Fruit fly (Drosophila melanogaster) whole organism, embryonic: ENCODE measurements around the gene asun.

Experiments used
- B-H1 ChIP-seq: fragments of 200-800 bp; sonication (Bioruptor generic); IDR thresholded peaks from 3 replicates; pipeline ENCODE4 v1.3.6; 2022; ENCODE audit warnings: missing biosample characterization, missing genetic modification characterization
- Bteb2 ChIP-seq: fragments of 200-800 bp; sonication (Bioruptor generic); optimal IDR thresholded peaks from 2 replicates; lab custom pipeline; 2016; ENCODE audit warnings: missing biosample characterization, missing genetic modification characterization
- C15 ChIP-seq: fragments of 200-800 bp; sonication (Bioruptor generic); IDR thresholded peaks from 3 replicates; pipeline ENCODE4 v1.3.6; 2022; ENCODE audit warnings: missing biosample characterization, missing genetic modification characterization
- CG10366 ChIP-seq: fragments of 200-800 bp; sonication (Bioruptor generic); IDR thresholded peaks from 2 replicates; pipeline ENCODE4 v1.3.6; 2022; ENCODE audit warnings: missing biosample characterization, missing genetic modification characterization
- CG12219 ChIP-seq: fragments of 200-800 bp; sonication (Bioruptor generic); optimal IDR thresholded peaks from 3 replicates; lab custom pipeline; 2018; ENCODE audit warnings: missing biosample characterization, mild to moderate bottlenecking, missing genetic modification characterization
- CG12942 ChIP-seq: fragments of 200-800 bp; sonication (Bioruptor generic); optimal IDR thresholded peaks from 3 replicates; lab custom pipeline; 2016; ENCODE audit warnings: missing biosample characterization, missing genetic modification characterization
- CG13624 ChIP-seq: fragments of 200-800 bp; sonication (Bioruptor generic); optimal IDR thresholded peaks from 2 replicates; lab custom pipeline; 2016; ENCODE audit warnings: missing biosample characterization, missing genetic modification characterization
- CG15514 ChIP-seq: fragments of 200-800 bp; sonication (Bioruptor generic); optimal IDR thresholded peaks from 3 replicates; lab custom pipeline; 2017; ENCODE audit warnings: missing biosample characterization, missing genetic modification characterization, mild to moderate bottlenecking, moderate library complexity, missing genetic modification reagents
- CG17186 ChIP-seq: fragments of 200-800 bp; sonication (Bioruptor generic); optimal IDR thresholded peaks from 3 replicates; lab custom pipeline; 2017; ENCODE audit warnings: missing biosample characterization, missing genetic modification reagents, missing genetic modification characterization
- CG1792 ChIP-seq: fragments of 200-800 bp; sonication (Bioruptor generic); optimal IDR thresholded peaks from 2 replicates; lab custom pipeline; 2016; ENCODE audit warnings: missing biosample characterization, missing genetic modification characterization
- CG18262 ChIP-seq: fragments of 200-800 bp; optimal IDR thresholded peaks from 3 replicates; lab custom pipeline; 2019; ENCODE audit warnings: missing biosample characterization, mild to moderate bottlenecking, missing genetic modification characterization, moderate library complexity
- CG2202 ChIP-seq: fragments of 200-800 bp; sonication (Bioruptor generic); optimal IDR thresholded peaks from 2 replicates; lab custom pipeline; 2018; ENCODE audit warnings: missing biosample characterization, mild to moderate bottlenecking, missing genetic modification characterization
- CG33557 ChIP-seq: fragments of 200-800 bp; sonication (Bioruptor generic); optimal IDR thresholded peaks from 2 replicates; lab custom pipeline; 2019; ENCODE audit warnings: missing biosample characterization, mild to moderate bottlenecking, missing genetic modification characterization, moderate library complexity
- CG4424 ChIP-seq: fragments of 200-800 bp; sonication (Bioruptor generic); optimal IDR thresholded peaks from 3 replicates; lab custom pipeline; 2016; ENCODE audit warnings: missing biosample characterization, missing genetic modification characterization
- CG4820 ChIP-seq: fragments of 200-800 bp; sonication (Bioruptor generic); optimal IDR thresholded peaks from 3 replicates; lab custom pipeline; 2016; ENCODE audit warnings: missing biosample characterization, missing genetic modification characterization
- CG4854 ChIP-seq: fragments of 200-800 bp; sonication (Bioruptor generic); optimal IDR thresholded peaks from 2 replicates; lab custom pipeline; 2016; ENCODE audit warnings: missing biosample characterization, missing genetic modification characterization, inconsistent platforms
- CG6272 ChIP-seq: fragments of 200-800 bp; sonication (Bioruptor generic); IDR thresholded peaks from 2 replicates; pipeline ENCODE4 v1.3.6; 2022; ENCODE audit warnings: missing biosample characterization, missing genetic modification characterization
- CG7928 ChIP-seq: fragments of 200-800 bp; sonication (Bioruptor generic); optimal IDR thresholded peaks from 2 replicates; lab custom pipeline; 2017; ENCODE audit warnings: missing biosample characterization, mild to moderate bottlenecking, missing genetic modification characterization
- Chrac-16 ChIP-seq: fragments of 200-800 bp; sonication (Bioruptor generic); optimal IDR thresholded peaks from 3 replicates; lab custom pipeline; 2016; ENCODE audit warnings: missing biosample characterization, missing genetic modification characterization
- Dip2 ChIP-seq: fragments of 200-800 bp; sonication (Bioruptor generic); IDR thresholded peaks from 2 replicates; pipeline ENCODE4 v1.3.6; 2022; ENCODE audit warnings: missing biosample characterization, missing genetic modification characterization
- Max ChIP-seq: fragments of 200-800 bp; sonication (Bioruptor generic); optimal IDR thresholded peaks from 2 replicates; lab custom pipeline; 2016; ENCODE audit warnings: missing biosample characterization, mild to moderate bottlenecking, missing genetic modification characterization
- NFAT ChIP-seq: fragments of 200-800 bp; sonication (Bioruptor generic); IDR thresholded peaks from 2 replicates; pipeline ENCODE4 v1.3.6; 2022; ENCODE audit warnings: missing biosample characterization, missing genetic modification characterization
- Xbp1 ChIP-seq: fragments of 200-800 bp; sonication (Bioruptor generic); optimal IDR thresholded peaks from 3 replicates; lab custom pipeline; 2016; ENCODE audit warnings: missing biosample characterization, mild to moderate bottlenecking, missing genetic modification characterization
- YL-1 ChIP-seq: fragments of 200-800 bp; sonication (Bioruptor generic); optimal IDR thresholded peaks from 3 replicates; lab custom pipeline; 2017; ENCODE audit warnings: missing biosample characterization, mild to moderate bottlenecking, missing genetic modification characterization
- ac ChIP-seq: fragments of 200-800 bp; sonication (Bioruptor generic); optimal IDR thresholded peaks from 3 replicates; lab custom pipeline; 2017; ENCODE audit warnings: missing biosample characterization, mild to moderate bottlenecking, missing genetic modification characterization
- ato ChIP-seq: fragments of 200-800 bp; sonication (Bioruptor generic); IDR thresholded peaks from 2 replicates; pipeline ENCODE4 v1.3.6; 2022; ENCODE audit warnings: missing biosample characterization, missing genetic modification characterization; ENCODE audit not compliant: partially characterized antibody
- bbx ChIP-seq: fragments of 200-800 bp; sonication (Bioruptor generic); IDR thresholded peaks from 2 replicates; pipeline ENCODE4 v1.3.6; 2022; ENCODE audit warnings: missing biosample characterization, missing genetic modification characterization; ENCODE audit not compliant: partially characterized antibody
- btn ChIP-seq: fragments of 200-800 bp; sonication (Bioruptor generic); optimal IDR thresholded peaks from 2 replicates; lab custom pipeline; 2016; ENCODE audit warnings: missing biosample characterization, missing genetic modification characterization
- cg ChIP-seq: fragments of 200-800 bp; sonication (Bioruptor generic); optimal IDR thresholded peaks from 3 replicates; lab custom pipeline; 2019; ENCODE audit warnings: missing biosample characterization, mild to moderate bottlenecking, missing genetic modification characterization, moderate library complexity
- chif ChIP-seq, 2 experiments: fragments of 200-800 bp; sonication (Bioruptor generic); optimal IDR thresholded peaks; 3 replicates each; lab custom pipeline; 2016; ENCODE audit warnings: missing biosample characterization in 2 of 2, missing genetic modification characterization in 2 of 2
- croc ChIP-seq: fragments of 200-800 bp; sonication (Bioruptor generic); conservative IDR thresholded peaks from 3 replicates; pipeline ENCODE4 v1.3.6; 2022; ENCODE audit warnings: missing biosample characterization, missing genetic modification characterization
- dimm ChIP-seq: fragments of 200-800 bp; sonication (Bioruptor generic); IDR thresholded peaks from 2 replicates; pipeline ENCODE4 v1.3.6; 2022; ENCODE audit warnings: missing biosample characterization, missing genetic modification characterization
- gce ChIP-seq: fragments of 200-800 bp; sonication (Bioruptor generic); IDR thresholded peaks from 3 replicates; pipeline ENCODE4 v1.3.6; 2022; ENCODE audit warnings: missing biosample characterization, missing genetic modification characterization
- knrl ChIP-seq: fragments of 200-800 bp; sonication (Bioruptor generic); IDR thresholded peaks from 3 replicates; pipeline ENCODE4 v1.3.6; 2022; ENCODE audit warnings: missing biosample characterization, missing genetic modification characterization; ENCODE audit not compliant: partially characterized antibody
- lmd ChIP-seq: fragments of 200-800 bp; sonication (Bioruptor generic); IDR thresholded peaks from 2 replicates; pipeline ENCODE4 v1.3.6; 2022; ENCODE audit warnings: missing biosample characterization, missing genetic modification characterization
- lola ChIP-seq, 3 experiments: fragments of >200 bp in 2 of 3; fragments of 200-800 bp in 1 of 3; sonication (Bioruptor generic) in 1 of 3; optimal IDR thresholded peaks; 2 replicates each; lab custom pipeline; 2017 to 2019; ENCODE audit warnings: missing biosample characterization in 3 of 3, missing genetic modification characterization in 3 of 3, mild to moderate bottlenecking in 1 of 3, moderate library complexity in 1 of 3
- lov ChIP-seq, 2 experiments: fragments of 200-800 bp in 1 of 2; fragments of >200 bp in 1 of 2; sonication (Bioruptor generic) in 1 of 2; IDR thresholded peaks in 1 of 2; optimal IDR thresholded peaks in 1 of 2; 2 replicates in 1 of 2; 3 replicates in 1 of 2; pipeline versions ENCODE4 v1.3.6 to Lab custom; 2017 to 2022; ENCODE audit warnings: missing biosample characterization in 1 of 2, missing genetic modification characterization in 1 of 2
- nau ChIP-seq: fragments of 200-800 bp; sonication (Bioruptor generic); optimal IDR thresholded peaks from 3 replicates; lab custom pipeline; 2017; ENCODE audit warnings: missing biosample characterization, mild to moderate bottlenecking, missing genetic modification characterization, missing genetic modification reagents
- nerfin-1 ChIP-seq: fragments of 200-800 bp; sonication (Bioruptor generic); optimal IDR thresholded peaks from 3 replicates; lab custom pipeline; 2019; ENCODE audit warnings: missing biosample characterization, mild to moderate bottlenecking, missing genetic modification characterization, moderate library complexity
- nerfin-2 ChIP-seq: fragments of 200-800 bp; sonication (Bioruptor generic); IDR thresholded peaks from 2 replicates; pipeline ENCODE4 v1.3.6; 2022; ENCODE audit warnings: missing biosample characterization, missing genetic modification characterization; ENCODE audit not compliant: partially characterized antibody
- oc ChIP-seq: fragments of 200-800 bp; sonication (Bioruptor generic); optimal IDR thresholded peaks from 2 replicates; lab custom pipeline; 2018; ENCODE audit warnings: missing biosample characterization, mild to moderate bottlenecking, missing genetic modification characterization, moderate library complexity
- ranshi ChIP-seq: fragments of 200-800 bp; sonication (Bioruptor generic); IDR thresholded peaks from 2 replicates; pipeline ENCODE4 v1.3.6; 2022; ENCODE audit warnings: missing biosample characterization, missing genetic modification characterization
- repo ChIP-seq: fragments of 200-800 bp; sonication (Bioruptor generic); optimal IDR thresholded peaks from 2 replicates; lab custom pipeline; 2016; ENCODE audit warnings: missing biosample characterization, missing genetic modification characterization
- scrt ChIP-seq: fragments of 200-800 bp; sonication (Bioruptor generic); optimal IDR thresholded peaks from 2 replicates; lab custom pipeline; 2018; ENCODE audit warnings: missing biosample characterization, mild to moderate bottlenecking, missing genetic modification characterization, moderate library complexity
- tin ChIP-seq: fragments of 200-800 bp; sonication (Bioruptor generic); optimal IDR thresholded peaks from 3 replicates; lab custom pipeline; 2016; ENCODE audit warnings: missing biosample characterization, missing genetic modification characterization
- trem ChIP-seq: fragments of 200-800 bp; optimal IDR thresholded peaks from 3 replicates; lab custom pipeline; 2019; ENCODE audit warnings: missing biosample characterization, mild to moderate bottlenecking, missing genetic modification characterization, moderate library complexity
- trh ChIP-seq: fragments of 200-800 bp; sonication (Bioruptor generic); optimal IDR thresholded peaks from 2 replicates; lab custom pipeline; 2016; ENCODE audit warnings: missing biosample characterization, missing genetic modification characterization
- ttk ChIP-seq: fragments of 200-800 bp; sonication (Bioruptor generic); IDR thresholded peaks from 2 replicates; pipeline ENCODE4 v2.1.2; 2022; ENCODE audit warnings: missing biosample characterization, missing genetic modification characterization
- unpg ChIP-seq: fragments of 200-800 bp; sonication (Bioruptor generic); optimal IDR thresholded peaks from 3 replicates; lab custom pipeline; 2018; ENCODE audit warnings: missing biosample characterization, mild to moderate bottlenecking, missing genetic modification characterization, moderate library complexity
- vfl ChIP-seq: fragments of 200-800 bp; sonication (Bioruptor generic); optimal IDR thresholded peaks from 2 replicates; lab custom pipeline; 2016; ENCODE audit warnings: missing biosample characterization, missing genetic modification characterization
- wor ChIP-seq: fragments of 200-800 bp; sonication (Bioruptor generic); IDR thresholded peaks from 2 replicates; pipeline ENCODE4 v1.3.6; 2022; ENCODE audit warnings: missing biosample characterization, missing genetic modification characterization

asun gene

dm6 chr3R:16234745-16235149 lies 29.3 kb upstream of the asun start (continued):
- TF ChIP-seq YL-1 (no peak), croc (GFP tag; lab: Robert Waterston, UW) (no peak), cg (GFP tag; lab: Kevin White, UChicago) (no peak), lmd (GFP tag; lab: Robert Waterston, UW) (no peak), ranshi (GFP tag; lab: Robert Waterston, UW) (no peak), CG18262 (tag; lab: Kevin White, UChicago) (peak; percentile 75), bbx (GFP tag; lab: Robert Waterston, UW) (no peak), oc (tag; lab: Kevin White, UChicago) (no peak), gce (GFP tag; lab: Robert Waterston, UW) (no peak), ttk (no peak), CG13624 (no peak), CG33557 (no peak), lov (optimal IDR thresholded peaks at IDR 0.05; lab: Kevin White, UChicago) (no peak), lov (GFP tag; IDR thresholded peaks at IDR 0.05; lab: Robert Waterston, UW) (no peak), tin (GFP tag; lab: Kevin White, UChicago) (no peak), ato (no peak), CG12219 (GFP tag; lab: Kevin White, UChicago) (no peak), wor (no peak), CG1792 (GFP tag; lab: Kevin White, UChicago) (no peak), scrt (GFP tag; lab: Kevin White, UChicago) (no peak), Bteb2 (GFP tag; lab: Kevin White, UChicago) (no peak), CG10366 (GFP tag; lab: Robert Waterston, UW) (no peak), CG4424 (GFP tag; lab: Kevin White, UChicago) (peak; percentile 45), CG17186 (GFP tag; lab: Kevin White, UChicago) (no peak), vfl (GFP tag; lab: Kevin White, UChicago) (no peak), dimm (GFP tag; lab: Robert Waterston, UW) (no peak), Dip2 (GFP tag; lab: Robert Waterston, UW) (no peak), CG12942 (GFP tag; lab: Kevin White, UChicago) (no peak), CG4820 (GFP tag; lab: Kevin White, UChicago) (no peak), B-H1 (GFP tag; lab: Robert Waterston, UW) (no peak), CG7928 (GFP tag; lab: Kevin White, UChicago) (no peak), CG6272 (no peak), C15 (GFP tag; lab: Robert Waterston, UW) (no peak), nerfin-1 (no peak), CG2202 (tag; lab: Kevin White, UChicago) (no peak), trem (tag; lab: Kevin White, UChicago) (peak; percentile 2), Xbp1 (peak; percentile 11), repo (GFP tag; lab: Kevin White, UChicago) (no peak), knrl (GFP tag; lab: Robert Waterston, UW) (no peak), btn (no peak), trh (GFP tag; lab: Kevin White, UChicago) (no peak), unpg (GFP tag; lab: Kevin White, UChicago) (no peak), NFAT (no peak), nau (GFP tag; lab: Kevin White, UChicago) (no peak), chif (GFP tag; optimal IDR thresholded peaks at IDR 0.05; lab: Kevin White, UChicago) (no peak), Chrac-16 (GFP tag; lab: Kevin White, UChicago) (no peak), lola (GFP tag; optimal IDR thresholded peaks at IDR 0.05; lab: Kevin White, UChicago) (peak in 1 of 3 experiments; percentile 52), CG4854 (GFP tag; lab: Kevin White, UChicago) (peak; percentile 9), CG15514 (GFP tag; lab: Kevin White, UChicago) (no peak), nerfin-2 (no peak), Max (GFP tag; lab: Kevin White, UChicago) (peak; percentile 18), ac (GFP tag; lab: Kevin White, UChicago) (no peak)
